Fruit fly (Drosophila melanogaster) whole organism, embryonic: ENCODE data around the gene Nepl13.

ENCODE experiments used
- Abd-B ChIP-seq: fragments of 200-800 bp; sonication (Bioruptor generic); optimal IDR thresholded peaks from 2 replicates; lab custom pipeline; 2018; ENCODE audit warnings: missing biosample characterization, mild to moderate bottlenecking, missing genetic modification characterization, moderate library complexity
- Ada2b ChIP-seq: fragments of 200-800 bp; sonication (Bioruptor generic); IDR thresholded peaks from 2 replicates; pipeline ENCODE4 v1.3.6; 2022; ENCODE audit warnings: missing biosample characterization, missing genetic modification characterization
- Antp ChIP-seq: fragments of 200-800 bp; sonication (Bioruptor generic); optimal IDR thresholded peaks from 3 replicates; lab custom pipeline; 2016; ENCODE audit warnings: missing biosample characterization, missing genetic modification characterization
- Bdp1 ChIP-seq: fragments of 200-800 bp; sonication (Bioruptor generic); optimal IDR thresholded peaks from 3 replicates; lab custom pipeline; 2016; ENCODE audit warnings: missing biosample characterization, missing genetic modification characterization
- CG10366 ChIP-seq: fragments of 200-800 bp; sonication (Bioruptor generic); IDR thresholded peaks from 2 replicates; pipeline ENCODE4 v1.3.6; 2022; ENCODE audit warnings: missing biosample characterization, missing genetic modification characterization
- CG13894 ChIP-seq: fragments of 200-800 bp; sonication (Bioruptor generic); optimal IDR thresholded peaks from 3 replicates; lab custom pipeline; 2018; ENCODE audit warnings: missing biosample characterization, mild to moderate bottlenecking, missing genetic modification characterization, moderate library complexity
- CG15479 ChIP-seq: fragments of 200-800 bp; sonication (Bioruptor generic); optimal IDR thresholded peaks from 3 replicates; lab custom pipeline; 2019; ENCODE audit warnings: missing biosample characterization, mild to moderate bottlenecking, missing genetic modification characterization, moderate library complexity
- CG16863 ChIP-seq: fragments of 200-800 bp; sonication (Bioruptor generic); optimal IDR thresholded peaks from 3 replicates; lab custom pipeline; 2016; ENCODE audit warnings: missing biosample characterization, missing genetic modification characterization
- CG17359 ChIP-seq: fragments of 200-800 bp; sonication (Bioruptor generic); optimal IDR thresholded peaks from 3 replicates; lab custom pipeline; 2018; ENCODE audit warnings: missing biosample characterization, mild to moderate bottlenecking, missing genetic modification characterization, moderate library complexity
- CG18619 ChIP-seq: fragments of 200-800 bp; sonication (Bioruptor generic); optimal IDR thresholded peaks from 3 replicates; lab custom pipeline; 2017; ENCODE audit warnings: missing biosample characterization, mild to moderate bottlenecking, missing genetic modification characterization
- CG2116 ChIP-seq: fragments of 200-800 bp; sonication (Bioruptor generic); optimal IDR thresholded peaks from 3 replicates; lab custom pipeline; 2018; ENCODE audit warnings: missing biosample characterization, mild to moderate bottlenecking, missing genetic modification characterization
- CG2889 ChIP-seq: fragments of 200-800 bp; sonication (Bioruptor generic); IDR thresholded peaks from 3 replicates; pipeline ENCODE4 v1.3.6; 2022; ENCODE audit warnings: missing biosample characterization, missing genetic modification characterization
- CG3065 ChIP-seq: fragments of 200-800 bp; sonication (Bioruptor generic); optimal IDR thresholded peaks from 2 replicates; lab custom pipeline; 2016; ENCODE audit warnings: missing biosample characterization, missing genetic modification characterization
- CG32772 ChIP-seq: fragments of 200-800 bp; sonication (Bioruptor generic); IDR thresholded peaks from 2 replicates; pipeline ENCODE4 v1.3.6; 2022; ENCODE audit warnings: missing biosample characterization, missing genetic modification characterization
- CG3407 ChIP-seq: fragments of 200-800 bp; sonication (Bioruptor generic); optimal IDR thresholded peaks from 2 replicates; lab custom pipeline; 2018; ENCODE audit warnings: missing biosample characterization, mild to moderate bottlenecking, missing genetic modification characterization
- CG34224 ChIP-seq: fragments of 200-800 bp; sonication (Bioruptor generic); IDR thresholded peaks from 3 replicates; pipeline ENCODE4 v1.3.6; 2022; ENCODE audit warnings: missing biosample characterization, missing genetic modification characterization; ENCODE audit not compliant: partially characterized antibody
- CG42726 ChIP-seq: fragments of 200-800 bp; sonication (Bioruptor generic); IDR thresholded peaks from 2 replicates; pipeline ENCODE4 v1.3.6; 2022; ENCODE audit warnings: missing biosample characterization, missing genetic modification characterization; ENCODE audit not compliant: partially characterized antibody
- CG7372 ChIP-seq: fragments of 200-800 bp; sonication (Bioruptor generic); IDR thresholded peaks from 2 replicates; pipeline ENCODE4 v1.3.6; 2022; ENCODE audit warnings: missing biosample characterization, missing genetic modification characterization
- CG8281 ChIP-seq: fragments of 200-800 bp; sonication (Bioruptor generic); optimal IDR thresholded peaks from 2 replicates; lab custom pipeline; 2018; ENCODE audit warnings: missing biosample characterization, mild to moderate bottlenecking, missing genetic modification characterization, moderate library complexity
- CG9609 ChIP-seq: fragments of 200-800 bp; sonication (Bioruptor generic); optimal IDR thresholded peaks from 3 replicates; lab custom pipeline; 2016; ENCODE audit warnings: missing biosample characterization, missing genetic modification characterization
- CG9817 ChIP-seq: fragments of 200-800 bp; sonication (Bioruptor generic); optimal IDR thresholded peaks from 2 replicates; lab custom pipeline; 2018; ENCODE audit warnings: missing biosample characterization, mild to moderate bottlenecking, missing genetic modification characterization, moderate library complexity
- Dll ChIP-seq: fragments of 200-800 bp; sonication (Bioruptor generic); IDR thresholded peaks from 4 replicates; pipeline ENCODE4 v1.3.6; 2022; ENCODE audit warnings: missing biosample characterization, missing genetic modification characterization; ENCODE audit not compliant: partially characterized antibody
- E2f1 ChIP-seq: fragments of 200-800 bp; sonication (Bioruptor generic); IDR thresholded peaks from 2 replicates; pipeline ENCODE4 v1.3.6; 2022; ENCODE audit warnings: missing biosample characterization, missing genetic modification characterization
- HHEX ChIP-seq: fragments of 200-800 bp; sonication (Bioruptor generic); optimal IDR thresholded peaks from 3 replicates; lab custom pipeline; 2017; ENCODE audit warnings: missing biosample characterization, mild to moderate bottlenecking, missing genetic modification characterization, missing genetic modification reagents
- HmgZ ChIP-seq: fragments of 200-800 bp; sonication (Bioruptor generic); optimal IDR thresholded peaks from 2 replicates; lab custom pipeline; 2018; ENCODE audit warnings: missing biosample characterization, mild to moderate bottlenecking, missing genetic modification characterization
- Hmx ChIP-seq: fragments of 200-800 bp; sonication (Bioruptor generic); optimal IDR thresholded peaks from 2 replicates; lab custom pipeline; 2016; ENCODE audit warnings: missing biosample characterization, missing genetic modification characterization
- Ptx1 ChIP-seq: fragments of 200-800 bp; sonication (Bioruptor generic); IDR thresholded peaks from 2 replicates; pipeline ENCODE4 v1.3.6; 2022; ENCODE audit warnings: missing biosample characterization, missing genetic modification characterization
- Sin3A ChIP-seq: fragments of >200 bp; optimal IDR thresholded peaks from 2 replicates; lab custom pipeline; 2018
- abd-A ChIP-seq: fragments of 200-800 bp; sonication (Bioruptor generic); optimal IDR thresholded peaks from 3 replicates; lab custom pipeline; 2019; ENCODE audit warnings: missing biosample characterization, mild to moderate bottlenecking, missing genetic modification characterization, moderate library complexity
- bowl ChIP-seq: fragments of 200-800 bp; sonication (Bioruptor generic); IDR thresholded peaks from 2 replicates; pipeline ENCODE4 v1.3.6; 2022; ENCODE audit warnings: missing biosample characterization, missing genetic modification characterization
- bsh ChIP-seq, 2 experiments: fragments of 200-800 bp; sonication (Bioruptor generic); optimal IDR thresholded peaks; 2 replicates each; lab custom pipeline; 2017 to 2018; ENCODE audit warnings: mild to moderate bottlenecking in 2 of 2, missing biosample characterization in 2 of 2, missing genetic modification characterization in 2 of 2, moderate library complexity in 1 of 2
- cas ChIP-seq: fragments of 200-800 bp; sonication (Bioruptor generic); IDR thresholded peaks from 2 replicates; pipeline ENCODE4 v1.3.6; 2022; ENCODE audit warnings: missing biosample characterization, missing genetic modification characterization
- crol ChIP-seq: fragments of 200-800 bp; sonication (Bioruptor generic); IDR thresholded peaks from 2 replicates; pipeline ENCODE4 v1.3.6; 2022; ENCODE audit warnings: missing biosample characterization, missing genetic modification characterization
- dm ChIP-seq: fragments of 200-800 bp; sonication (Bioruptor generic); optimal IDR thresholded peaks from 3 replicates; lab custom pipeline; 2016; ENCODE audit warnings: missing biosample characterization, missing genetic modification characterization
- ems ChIP-seq: fragments of 200-800 bp; sonication (Bioruptor generic); optimal IDR thresholded peaks from 3 replicates; lab custom pipeline; 2016; ENCODE audit warnings: missing biosample characterization, missing genetic modification characterization
- esg ChIP-seq: fragments of 200-800 bp; sonication (Bioruptor generic); conservative IDR thresholded peaks from 2 replicates; pipeline ENCODE4 v1.3.6; 2022; ENCODE audit warnings: missing biosample characterization, missing genetic modification characterization
- eyg ChIP-seq: fragments of 200-800 bp; sonication (Bioruptor generic); optimal IDR thresholded peaks from 3 replicates; lab custom pipeline; 2016; ENCODE audit warnings: missing biosample characterization, missing genetic modification characterization
- fu2 ChIP-seq: fragments of 200-800 bp; sonication (Bioruptor generic); optimal IDR thresholded peaks from 2 replicates; lab custom pipeline; 2016; ENCODE audit warnings: missing biosample characterization, missing genetic modification characterization
- gsb-n ChIP-seq: fragments of 200-800 bp; sonication (Bioruptor generic); optimal IDR thresholded peaks from 3 replicates; lab custom pipeline; 2018; ENCODE audit warnings: missing biosample characterization, mild to moderate bottlenecking, missing genetic modification characterization
- ind ChIP-seq: fragments of 200-800 bp; sonication (Bioruptor generic); optimal IDR thresholded peaks from 3 replicates; lab custom pipeline; 2016; ENCODE audit warnings: missing biosample characterization, missing genetic modification characterization
- jing ChIP-seq: fragments of 200-800 bp; sonication (Bioruptor generic); optimal IDR thresholded peaks from 2 replicates; lab custom pipeline; 2018; ENCODE audit warnings: missing biosample characterization, mild to moderate bottlenecking, missing genetic modification characterization
- nerfin-2 ChIP-seq: fragments of 200-800 bp; sonication (Bioruptor generic); IDR thresholded peaks from 2 replicates; pipeline ENCODE4 v1.3.6; 2022; ENCODE audit warnings: missing biosample characterization, missing genetic modification characterization; ENCODE audit not compliant: partially characterized antibody
- pb ChIP-seq: fragments of 200-800 bp; sonication (Bioruptor generic); optimal IDR thresholded peaks from 3 replicates; lab custom pipeline; 2016; ENCODE audit warnings: missing biosample characterization, missing genetic modification characterization
- peb ChIP-seq: fragments of 200-800 bp; sonication (Bioruptor generic); IDR thresholded peaks from 2 replicates; pipeline ENCODE4 v1.3.6; 2022; ENCODE audit warnings: missing biosample characterization, missing genetic modification characterization
- pum ChIP-seq: fragments of 200-800 bp; sonication (Bioruptor generic); optimal IDR thresholded peaks from 2 replicates; lab custom pipeline; 2016; ENCODE audit warnings: missing biosample characterization, missing genetic modification characterization
- shn ChIP-seq: fragments of 200-800 bp; sonication (Bioruptor generic); optimal IDR thresholded peaks from 3 replicates; lab custom pipeline; 2016; ENCODE audit warnings: missing biosample characterization, missing genetic modification characterization
- sisA ChIP-seq: fragments of 200-800 bp; sonication (Bioruptor generic); IDR thresholded peaks from 2 replicates; pipeline ENCODE4 v1.3.6; 2022; ENCODE audit warnings: missing biosample characterization, missing genetic modification characterization
- tgo ChIP-seq: fragments of 200-800 bp; sonication (Bioruptor generic); IDR thresholded peaks from 3 replicates; pipeline ENCODE4 v1.3.6; 2022; ENCODE audit warnings: missing biosample characterization, missing genetic modification characterization
- twi ChIP-seq: fragments of 200-800 bp; optimal IDR thresholded peaks from 2 replicates; lab custom pipeline; 2019; ENCODE audit warnings: missing biosample characterization, mild to moderate bottlenecking, missing genetic modification characterization, moderate library complexity
- vfl ChIP-seq: fragments of 200-800 bp; sonication (Bioruptor generic); optimal IDR thresholded peaks from 2 replicates; lab custom pipeline; 2016; ENCODE audit warnings: missing biosample characterization, missing genetic modification characterization
- zen ChIP-seq: fragments of 200-800 bp; sonication (Bioruptor generic); optimal IDR thresholded peaks from 3 replicates; lab custom pipeline; 2018; ENCODE audit warnings: missing biosample characterization, mild to moderate bottlenecking, missing genetic modification characterization, moderate library complexity

Nepl13 gene

DNA sequence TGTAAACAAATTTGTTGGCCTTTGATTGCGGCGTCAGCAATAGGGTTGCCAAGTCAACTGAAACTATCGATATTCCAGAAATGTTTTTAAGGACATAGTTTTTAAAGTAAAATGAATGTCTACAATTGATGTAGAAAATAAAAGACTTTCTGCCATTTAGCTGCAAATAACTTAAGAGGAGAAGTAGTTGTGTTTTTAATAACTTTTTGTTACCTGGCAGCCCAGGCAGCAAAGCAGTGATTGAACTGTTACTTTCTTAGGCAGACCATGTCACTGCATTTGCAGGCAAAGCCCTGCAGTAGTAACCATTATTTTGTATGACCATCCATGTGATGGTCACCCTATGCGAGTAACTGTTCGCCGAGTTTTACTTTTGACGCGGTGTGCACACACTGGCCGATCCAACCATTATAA is 10.3 kb downstream of the Nepl13 start, which contains the start of the genes rumi, CG7029 and Usp12-46 (continued):
- TF ChIP-seq gsb-n (no peak), CG42726 (GFP tag; lab: Robert Waterston, UW) (peak; percentile 44; the same call in 1 of the 2 replicates), bowl (GFP tag; lab: Robert Waterston, UW) (peak; percentile 66; the same call in 1 of the 2 replicates), tgo (peak; percentile 80), CG2889 (peak; percentile 79), esg (GFP tag; lab: Robert Waterston, UW) (peak; percentile 84), twi (peak; percentile 80), shn (peak; percentile 89), Abd-B (GFP tag; lab: Kevin White, UChicago) (peak; percentile 84), Hmx (GFP tag; lab: Kevin White, UChicago) (peak; percentile 72), peb (GFP tag; lab: Robert Waterston, UW) (peak; percentile 45; the same call in 1 of the 2 replicates), vfl (GFP tag; lab: Kevin White, UChicago) (peak; percentile 68), fu2 (GFP tag; lab: Kevin White, UChicago) (peak; percentile 90), E2f1 (peak; percentile 77), ind (GFP tag; lab: Kevin White, UChicago) (peak; percentile 88), Ptx1 (GFP tag; lab: Robert Waterston, UW) (peak; percentile 83), CG7372 (GFP tag; lab: Robert Waterston, UW) (peak; percentile 82), cas (GFP tag; lab: Robert Waterston, UW) (peak; percentile 63; the same call in 1 of the 2 replicates), Dll (GFP tag; lab: Robert Waterston, UW) (peak; percentile 89), CG16863 (GFP tag; lab: Kevin White, UChicago) (peak; percentile 90), Ada2b (peak; percentile 81), CG3407 (peak; percentile 72), CG18619 (GFP tag; lab: Kevin White, UChicago) (peak; percentile 83), CG34224 (GFP tag; lab: Robert Waterston, UW) (peak; percentile 81), Sin3A (peak; percentile 87), ems (peak; percentile 85), jing (GFP tag; lab: Kevin White, UChicago) (no peak), pb (GFP tag; lab: Kevin White, UChicago) (peak; percentile 80), CG9817 (tag; lab: Kevin White, UChicago) (peak; percentile 89), bsh (GFP tag; optimal IDR thresholded peaks at IDR 0.05; lab: Kevin White, UChicago) (peak in 1 of 2 experiments; percentile 88), abd-A (tag; lab: Kevin White, UChicago) (no peak), Bdp1 (GFP tag; lab: Kevin White, UChicago) (peak; percentile 82), CG13894 (tag; lab: Kevin White, UChicago) (peak; percentile 80), Antp (GFP tag; lab: Kevin White, UChicago) (peak; percentile 93), sisA (GFP tag; lab: Robert Waterston, UW) (peak; percentile 85), CG2116 (GFP tag; lab: Kevin White, UChicago) (peak; percentile 76), CG3065 (peak; percentile 74), HmgZ (peak; percentile 96), zen (tag; lab: Kevin White, UChicago) (peak; percentile 89), CG17359 (peak; percentile 84), CG15479 (GFP tag; lab: Kevin White, UChicago) (no peak), pum (GFP tag; lab: Kevin White, UChicago) (peak; percentile 89), CG32772 (peak; percentile 83), CG9609 (GFP tag; lab: Kevin White, UChicago) (peak; percentile 87), eyg (peak; percentile 58), crol (GFP tag; lab: Robert Waterston, UW) (0 out of 2 replicates have a peak, but pooled peaks have one; percentile 10), HHEX (peak; percentile 77), nerfin-2 (GFP tag; lab: Robert Waterston, UW) (peak; percentile 53; the same call in 1 of the 2 replicates), dm (GFP tag; lab: Kevin White, UChicago) (peak; percentile 76), CG10366 (GFP tag; lab: Robert Waterston, UW) (peak; percentile 90), CG8281 (tag; lab: Kevin White, UChicago) (peak; percentile 47)
